Worm (Caenorhabditis elegans) whole organism, L1 larva: ENCODE measurements around the gene nhr-206.

ENCODE experiments used
- alr-1 ChIP-seq: fragments of 200-800 bp; sonication (Bioruptor generic); optimal IDR thresholded peaks from 2 replicates; lab custom pipeline; 2018; ENCODE audit warnings: borderline replicate concordance, mild to moderate bottlenecking, missing genetic modification characterization, missing compliant biosample characterization
- dpl-1 ChIP-seq, 3 experiments: fragments of 150-350 bp in 2 of 3; sonication (generic microtip) in 1 of 3; optimal IDR thresholded peaks; 2 replicates each; lab custom pipeline; 2014 to 2017; ENCODE audit warnings: missing biosample characterization in 3 of 3, missing genetic modification characterization in 3 of 3, missing genetic modification reagents in 3 of 3
- efl-3 ChIP-seq: fragments of 200-800 bp; sonication (Bioruptor generic); optimal IDR thresholded peaks from 2 replicates; lab custom pipeline; 2018; ENCODE audit warnings: mild to moderate bottlenecking, missing genetic modification characterization, missing compliant biosample characterization
- elt-3 ChIP-seq, 6 experiments: fragments of 150-350 bp in 1 of 6; sonication (generic microtip); optimal IDR thresholded peaks; 2 replicates each; lab custom pipeline; 2017 to 2018; ENCODE audit warnings: missing biosample characterization in 6 of 6, missing genetic modification characterization in 6 of 6, inconsistent platforms in 1 of 6
- isw-1 ChIP-seq: fragments of 200-800 bp; sonication (Bioruptor generic); IDR thresholded peaks from 2 replicates; pipeline ENCODE4 v1.3.6; 2022; ENCODE audit warnings: missing genetic modification characterization, missing compliant biosample characterization
- lin-39 ChIP-seq: fragments of 150-350 bp; optimal IDR thresholded peaks from 2 replicates; lab custom pipeline; 2014; ENCODE audit warnings: missing biosample characterization, missing genetic modification reagents, missing genetic modification characterization
- nhr-20 ChIP-seq: sonication (generic microtip); optimal IDR thresholded peaks from 2 replicates; lab custom pipeline; 2016; ENCODE audit warnings: mild to moderate bottlenecking, missing genetic modification characterization, missing compliant biosample characterization
- pqm-1 ChIP-seq: sonication (generic microtip); optimal IDR thresholded peaks from 3 replicates; lab custom pipeline; 2017; ENCODE audit warnings: missing biosample characterization, missing genetic modification characterization
- sptf-1 ChIP-seq: fragments of 150-350 bp; optimal IDR thresholded peaks from 2 replicates; lab custom pipeline; 2014; ENCODE audit warnings: missing biosample characterization, missing genetic modification characterization
- unc-62 ChIP-seq: fragments of 150-350 bp; optimal IDR thresholded peaks from 2 replicates; lab custom pipeline; 2014; ENCODE audit warnings: missing biosample characterization, missing genetic modification reagents, missing genetic modification characterization
- ztf-4 ChIP-seq: fragments of 150-350 bp; optimal IDR thresholded peaks from 2 replicates; lab custom pipeline; 2014; ENCODE audit warnings: missing biosample characterization, missing genetic modification characterization

DNA sequence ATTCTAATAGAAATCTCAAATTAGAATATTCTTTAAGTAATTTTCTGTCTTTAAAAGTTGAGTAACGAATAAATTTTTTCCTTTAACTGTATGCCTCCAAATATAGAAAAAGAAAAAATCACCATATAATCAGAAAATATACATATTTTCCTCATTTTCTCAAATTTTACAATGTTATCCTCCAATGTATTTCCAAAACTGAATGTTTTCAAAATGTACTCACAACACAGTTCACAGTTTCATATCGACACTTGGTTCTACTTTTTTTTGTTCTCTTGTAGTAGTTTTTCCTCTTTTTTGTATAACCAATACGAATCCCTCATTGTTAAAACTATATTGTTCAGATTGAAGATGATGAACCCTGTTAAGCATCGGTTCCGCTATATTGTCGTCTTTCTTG, 38.2 kb upstream of the nhr-206 start, which contains the start of gene F10C2.7:
- TF ChIP-seq pqm-1 (tag; lab: Kevin White, UChicago) (no peak), alr-1 (tag; lab: Kevin White, UChicago) (no peak), dpl-1 (GFP tag; optimal IDR thresholded peaks at IDR 0.05; lab: Kevin White, UChicago) (no peak), unc-62 (GFP tag; lab: Kevin White, UChicago) (no peak), ztf-4 (tag; lab: Kevin White, UChicago) (no peak), nhr-20 (tag; lab: Kevin White, UChicago) (no peak), isw-1 (no peak), elt-3 (tag; optimal IDR thresholded peaks at IDR 0.05; lab: Kevin White, UChicago) (no peak), efl-3 (GFP tag; lab: Kevin White, UChicago) (no peak), sptf-1 (tag; lab: Kevin White, UChicago) (no peak), lin-39 (tag; lab: Kevin White, UChicago) (no peak)
